Worm (Caenorhabditis elegans): ENCODE measurements around the gene M01B2.12.

- TF ChIP-seq snpc-4 (tag; optimal IDR thresholded peaks at IDR 0.05) (no peak), daf-12 (tag; optimal IDR thresholded peaks at IDR 0.05) (no peak), F49E8.2 (tag; optimal IDR thresholded peaks at IDR 0.05; ENCODE audit: borderline replicate concordance) (no peak), madf-9 (GFP tag; conservative IDR thresholded peaks at IDR 0.05) (no peak), dpl-1 (GFP tag; optimal IDR thresholded peaks at IDR 0.05) (no peak), zip-11 (GFP tag; IDR thresholded peaks at IDR 0.05) (no peak), tra-1 (GFP tag; IDR thresholded peaks at IDR 0.05) (no peak), ceh-82 (tag; optimal IDR thresholded peaks at IDR 0.05) (no peak), lim-7 (GFP tag; IDR thresholded peaks at IDR 0.05) (no peak), nhr-10 (tag; optimal IDR thresholded peaks at IDR 0.05) (no peak), ama-1 (optimal IDR thresholded peaks at IDR 0.05) (no peak), pha-4 (GFP tag; IDR thresholded peaks at IDR 0.05) (no peak), pha-4 (tag; optimal IDR thresholded peaks at IDR 0.05) (no peak), fkh-10 (GFP tag; optimal IDR thresholded peaks at IDR 0.05) (no peak), lin-38 (GFP tag; IDR thresholded peaks at IDR 0.05) (no peak)
Measured at ce11 chrV:15232200-15232599, 31.8 kb downstream of the M01B2.12 start, which contains the start of gene srw-13.

All from whole organism, L4 larva.